Fruit fly (Drosophila melanogaster) whole organism, adult: Measurements from ENCODE around the gene Ulp1.

Experiments used
- CG11617 ChIP-seq: fragments of 200-800 bp; sonication (Bioruptor generic); optimal IDR thresholded peaks from 2 replicates; lab custom pipeline; 2017; ENCODE audit warnings: mild to moderate bottlenecking, missing biosample characterization, missing genetic modification reagents, missing genetic modification characterization
- CG12768 ChIP-seq: fragments of 200-800 bp; sonication (Bioruptor generic); optimal IDR thresholded peaks from 2 replicates; lab custom pipeline; 2017; ENCODE audit warnings: missing biosample characterization, missing genetic modification characterization, mild to moderate bottlenecking, moderate library complexity, missing genetic modification reagents
- CG14711 ChIP-seq: fragments of 200-800 bp; sonication (Bioruptor generic); optimal IDR thresholded peaks from 2 replicates; lab custom pipeline; 2018; ENCODE audit warnings: missing biosample characterization, mild to moderate bottlenecking, missing genetic modification characterization, moderate library complexity
- CG1620 ChIP-seq: fragments of 200-800 bp; sonication (Bioruptor generic); optimal IDR thresholded peaks from 2 replicates; lab custom pipeline; 2016; ENCODE audit warnings: missing biosample characterization, missing genetic modification characterization
- CG33017 ChIP-seq: fragments of 200-800 bp; sonication (Bioruptor generic); optimal IDR thresholded peaks from 2 replicates; lab custom pipeline; 2018; ENCODE audit warnings: missing biosample characterization, mild to moderate bottlenecking, missing genetic modification characterization, moderate library complexity
- CG5204 ChIP-seq: fragments of 200-800 bp; sonication (Bioruptor generic); optimal IDR thresholded peaks from 2 replicates; lab custom pipeline; 2016; ENCODE audit warnings: missing biosample characterization, missing genetic modification characterization
- CG7045 ChIP-seq: fragments of 200-800 bp; sonication (Bioruptor generic); optimal IDR thresholded peaks from 2 replicates; lab custom pipeline; 2017; ENCODE audit warnings: missing biosample characterization, mild to moderate bottlenecking, missing genetic modification characterization
- CG7101 ChIP-seq: fragments of 200-800 bp; sonication (Bioruptor generic); optimal IDR thresholded peaks from 2 replicates; lab custom pipeline; 2018; ENCODE audit warnings: missing biosample characterization, mild to moderate bottlenecking, missing genetic modification characterization, moderate library complexity
- Clk ChIP-seq: fragments of 200-800 bp; sonication (Bioruptor generic); optimal IDR thresholded peaks from 2 replicates; lab custom pipeline; 2017; ENCODE audit warnings: missing biosample characterization, missing genetic modification characterization
- Crg-1 ChIP-seq: fragments of 200-800 bp; sonication (Bioruptor generic); optimal IDR thresholded peaks from 2 replicates; lab custom pipeline; 2016; ENCODE audit warnings: missing biosample characterization, missing genetic modification characterization
- Hr96 ChIP-seq: fragments of 200-800 bp; sonication (Bioruptor generic); optimal IDR thresholded peaks from 2 replicates; lab custom pipeline; 2016; ENCODE audit warnings: missing biosample characterization, missing genetic modification characterization
- Mnt ChIP-seq: fragments of 200-800 bp; sonication (Bioruptor generic); optimal IDR thresholded peaks from 2 replicates; lab custom pipeline; 2016; ENCODE audit warnings: missing biosample characterization, mild to moderate bottlenecking, missing genetic modification characterization
- bab1 ChIP-seq: fragments of 200-800 bp; sonication (Bioruptor generic); optimal IDR thresholded peaks from 3 replicates; lab custom pipeline; 2019; ENCODE audit warnings: missing biosample characterization, mild to moderate bottlenecking, missing genetic modification characterization, moderate library complexity
- cic ChIP-seq: fragments of 200-800 bp; sonication (Bioruptor generic); optimal IDR thresholded peaks from 2 replicates; lab custom pipeline; 2017; ENCODE audit warnings: missing biosample characterization, mild to moderate bottlenecking, missing genetic modification characterization, moderate library complexity
- cnc ChIP-seq, 2 experiments: fragments of >200 bp; optimal IDR thresholded peaks; 2 replicates each; lab custom pipeline; 2017
- kay ChIP-seq: fragments of 200-800 bp; sonication (Bioruptor generic); peaks from one replicate; lab custom pipeline; 2016; ENCODE audit warnings: missing biosample characterization, missing genetic modification characterization, borderline replicate concordance
- ovo ChIP-seq: fragments of 200-800 bp; sonication (Bioruptor generic); optimal IDR thresholded peaks from 2 replicates; lab custom pipeline; 2016; ENCODE audit warnings: missing biosample characterization, missing genetic modification characterization
- pad ChIP-seq: fragments of 200-800 bp; sonication (Bioruptor generic); optimal IDR thresholded peaks from 3 replicates; lab custom pipeline; 2017; ENCODE audit warnings: missing biosample characterization, missing genetic modification characterization, mild to moderate bottlenecking, moderate library complexity, missing genetic modification reagents
- tj ChIP-seq: fragments of 200-800 bp; sonication (Bioruptor generic); optimal IDR thresholded peaks from 3 replicates; lab custom pipeline; 2017; ENCODE audit warnings: missing biosample characterization, mild to moderate bottlenecking, missing genetic modification characterization, moderate library complexity
- toe ChIP-seq: fragments of 200-800 bp; sonication (Bioruptor generic); optimal IDR thresholded peaks from 2 replicates; lab custom pipeline; 2016; ENCODE audit warnings: missing biosample characterization, missing genetic modification characterization

Ulp1 gene

DNA sequence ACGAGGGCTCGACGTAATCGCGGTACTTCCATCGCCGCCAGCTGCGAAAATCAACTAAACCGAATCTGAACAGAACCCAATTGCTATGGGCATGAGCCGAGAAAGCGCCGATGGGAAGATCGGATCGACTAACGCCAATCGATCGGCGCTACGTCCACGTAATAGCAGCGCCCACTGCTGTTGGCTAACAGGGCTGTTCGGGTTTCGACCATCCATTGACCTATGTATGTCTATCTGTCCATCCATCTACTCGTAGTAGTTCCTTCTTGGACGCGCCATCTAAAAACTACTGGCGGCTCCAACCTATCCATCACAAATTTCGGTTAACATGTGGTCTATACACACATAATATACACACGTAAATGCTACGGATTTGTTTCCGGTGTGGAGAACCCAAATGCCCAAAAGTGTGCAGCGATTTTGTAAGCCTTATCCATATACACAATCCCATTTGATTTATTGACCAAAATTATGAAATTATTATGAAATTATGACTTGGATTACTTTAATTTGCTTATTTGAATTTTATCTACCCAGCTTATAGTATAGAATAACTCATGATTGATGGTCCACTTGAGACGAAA lies 33.9 kb upstream of the Ulp1 start, which contains the start of gene CG14196:
TSS of gene CG14196 (minus strand) at position 51 of the 584 bp plus-strand sequence.
- no peak for TF ChIP-seq CG5204 (GFP tag; lab: Kevin White, UChicago)
- peak; percentile 33 for TF ChIP-seq cic (GFP tag; lab: Kevin White, UChicago)

DNA sequence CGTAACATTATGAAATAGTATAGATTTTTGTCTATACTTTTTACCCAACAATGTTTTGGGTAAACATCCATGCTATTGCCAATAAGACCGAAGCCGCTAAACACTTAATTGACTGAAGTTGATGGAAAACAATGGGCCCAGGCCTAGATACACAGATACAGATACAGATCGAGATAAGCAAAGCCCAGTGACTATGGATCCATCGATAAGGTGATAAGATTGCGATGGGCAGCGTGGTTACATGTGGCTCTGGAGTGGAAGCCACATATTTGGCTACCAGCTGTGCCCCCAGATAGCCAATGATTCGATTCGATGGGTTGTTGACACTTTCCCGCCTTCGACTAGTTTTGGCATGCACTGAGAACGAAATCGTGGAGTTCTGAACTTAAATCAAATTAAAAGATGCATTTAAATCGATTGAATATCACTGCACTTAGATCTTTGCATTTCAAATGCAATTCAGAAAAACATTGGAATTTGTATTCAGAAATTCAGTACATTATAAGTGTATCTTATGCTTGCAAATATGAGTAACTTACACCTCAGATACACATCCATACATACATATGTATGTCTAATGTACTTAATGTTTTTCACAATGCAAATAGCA lies 32.3 kb upstream of the Ulp1 start:
- no peak for TF ChIP-seq CG7045 (GFP tag; lab: Kevin White, UChicago)
- no peak for TF ChIP-seq cic (GFP tag; lab: Kevin White, UChicago)
- no peak for TF ChIP-seq Clk (GFP tag; lab: Kevin White, UChicago)
- TF ChIP-seq pad (GFP tag; lab: Kevin White, UChicago), result no peak
- no peak for TF ChIP-seq CG12768 (GFP tag; lab: Kevin White, UChicago)
- peak; percentile 59 for TF ChIP-seq Mnt
- TF ChIP-seq Hr96, result no peak

DNA sequence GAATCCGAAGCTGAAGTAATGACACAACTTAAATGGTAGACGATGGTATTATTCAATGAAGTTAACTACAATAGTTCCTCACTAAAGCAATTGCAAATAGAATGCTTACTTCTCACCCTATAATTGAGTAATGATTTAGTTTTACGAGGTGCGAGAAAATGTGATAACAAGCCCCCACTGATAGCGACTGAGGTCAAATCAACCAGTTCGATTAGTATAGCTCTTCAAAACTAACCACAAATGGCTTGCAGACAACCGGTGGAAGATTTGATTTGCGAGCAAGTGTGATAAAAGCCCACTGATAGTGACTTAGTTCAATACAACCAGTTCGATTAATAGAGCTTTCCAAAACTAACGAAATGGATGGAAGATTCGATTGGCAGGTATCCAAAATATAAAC lies 31.4 kb upstream of the Ulp1 start:
- TF ChIP-seq cic (GFP tag; lab: Kevin White, UChicago), result no peak
- TF ChIP-seq CG33017 (tag; lab: Kevin White, UChicago), result no peak
- TF ChIP-seq CG14711 (tag; lab: Kevin White, UChicago), result no peak
- TF ChIP-seq Clk (GFP tag; lab: Kevin White, UChicago), result no peak
- no peak for TF ChIP-seq tj
- no peak for TF ChIP-seq toe (GFP tag; lab: Kevin White, UChicago)
- TF ChIP-seq ovo (GFP tag; lab: Kevin White, UChicago), result no peak
- no peak for TF ChIP-seq bab1 (GFP tag; lab: Kevin White, UChicago)
- no peak for TF ChIP-seq Hr96
- no peak for TF ChIP-seq CG11617 (GFP tag; lab: Kevin White, UChicago)
- no peak for TF ChIP-seq CG7101 (tag; lab: Kevin White, UChicago)
- TF ChIP-seq kay (GFP tag; lab: Kevin White, UChicago), result no peak
- no peak for TF ChIP-seq Crg-1
- no peak for TF ChIP-seq CG7045 (GFP tag; lab: Kevin White, UChicago)
- TF ChIP-seq cnc (optimal IDR thresholded peaks at IDR 0.05; lab: Kevin White, UChicago), result no peak

DNA sequence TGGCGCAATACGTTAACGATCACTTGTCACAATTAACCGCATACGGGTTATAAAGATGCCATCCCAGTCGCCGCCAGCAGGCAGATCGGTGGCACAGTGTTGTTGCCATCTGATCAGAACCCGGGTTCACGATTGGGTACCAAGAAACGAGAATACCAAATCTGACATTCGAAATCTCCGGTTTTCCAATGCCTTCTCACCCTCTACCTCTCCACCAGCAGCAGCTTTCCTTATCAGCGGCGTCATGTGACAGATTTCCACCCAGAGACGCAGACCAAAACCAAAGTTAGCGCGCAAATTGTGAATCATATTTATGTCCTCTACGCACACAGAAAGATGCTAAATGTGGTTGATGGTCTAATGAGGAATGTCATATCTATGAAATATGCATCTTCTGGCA lies 30.6 kb upstream of the Ulp1 start:
- no peak for TF ChIP-seq cic (GFP tag; lab: Kevin White, UChicago)

DNA sequence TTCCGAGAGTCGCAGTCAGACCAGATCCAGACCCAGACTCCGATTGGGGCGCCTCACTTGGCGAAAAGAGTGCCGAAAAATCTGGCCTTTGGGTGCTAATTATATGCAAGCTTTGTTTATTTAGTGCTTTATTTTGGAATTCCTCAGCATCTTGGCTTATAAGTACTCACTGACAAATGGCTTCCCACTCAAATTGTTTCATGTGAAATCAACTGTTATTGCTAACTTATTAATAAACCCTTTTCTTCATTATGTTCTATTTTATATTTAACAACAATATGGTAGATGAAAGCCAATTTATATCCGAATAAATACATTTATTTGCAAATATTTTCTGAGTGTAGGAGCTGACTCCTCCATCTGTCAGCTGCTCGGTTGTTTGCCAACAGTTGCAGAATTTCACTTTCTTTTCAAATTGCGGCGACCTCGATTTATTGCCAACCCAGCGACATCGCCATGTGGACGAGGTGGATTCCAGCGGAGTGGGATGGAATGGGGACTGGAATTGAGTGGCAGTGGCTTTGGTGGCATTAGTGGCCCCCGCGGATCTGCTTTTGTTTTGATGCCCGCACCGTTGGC lies 22.0 kb upstream of the Ulp1 start:
- TF ChIP-seq Crg-1 (no peak), CG11617 (GFP tag; lab: Kevin White, UChicago) (no peak), Hr96 (no peak), Mnt (no peak), CG14711 (tag; lab: Kevin White, UChicago) (no peak), toe (GFP tag; lab: Kevin White, UChicago) (no peak), cnc (optimal IDR thresholded peaks at IDR 0.05; lab: Kevin White, UChicago) (no peak), cic (GFP tag; lab: Kevin White, UChicago) (no peak), ovo (GFP tag; lab: Kevin White, UChicago) (no peak)

DNA sequence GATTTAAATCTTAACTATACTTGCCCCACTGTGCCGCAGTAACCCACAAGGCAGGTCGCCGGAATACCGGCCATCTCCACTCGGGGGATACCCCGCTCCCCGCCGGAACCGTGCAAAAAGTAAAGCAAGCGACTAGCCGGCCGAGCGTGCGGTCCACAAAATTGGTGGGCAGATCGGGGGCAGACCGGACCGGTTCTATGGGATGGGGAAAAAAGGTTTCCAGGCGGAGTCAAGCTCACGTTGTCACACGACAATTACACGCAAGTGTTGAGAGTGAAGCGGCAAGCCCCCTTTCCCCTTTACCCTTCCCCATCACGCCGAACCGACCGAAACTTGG lies 17.3 kb upstream of the Ulp1 start:
- TF ChIP-seq cnc (optimal IDR thresholded peaks at IDR 0.05; lab: Kevin White, UChicago), result no peak
- TF ChIP-seq Clk (GFP tag; lab: Kevin White, UChicago), result no peak
- no peak for TF ChIP-seq cic (GFP tag; lab: Kevin White, UChicago)
- no peak for TF ChIP-seq CG33017 (tag; lab: Kevin White, UChicago)
- no peak for TF ChIP-seq CG5204 (GFP tag; lab: Kevin White, UChicago)

DNA sequence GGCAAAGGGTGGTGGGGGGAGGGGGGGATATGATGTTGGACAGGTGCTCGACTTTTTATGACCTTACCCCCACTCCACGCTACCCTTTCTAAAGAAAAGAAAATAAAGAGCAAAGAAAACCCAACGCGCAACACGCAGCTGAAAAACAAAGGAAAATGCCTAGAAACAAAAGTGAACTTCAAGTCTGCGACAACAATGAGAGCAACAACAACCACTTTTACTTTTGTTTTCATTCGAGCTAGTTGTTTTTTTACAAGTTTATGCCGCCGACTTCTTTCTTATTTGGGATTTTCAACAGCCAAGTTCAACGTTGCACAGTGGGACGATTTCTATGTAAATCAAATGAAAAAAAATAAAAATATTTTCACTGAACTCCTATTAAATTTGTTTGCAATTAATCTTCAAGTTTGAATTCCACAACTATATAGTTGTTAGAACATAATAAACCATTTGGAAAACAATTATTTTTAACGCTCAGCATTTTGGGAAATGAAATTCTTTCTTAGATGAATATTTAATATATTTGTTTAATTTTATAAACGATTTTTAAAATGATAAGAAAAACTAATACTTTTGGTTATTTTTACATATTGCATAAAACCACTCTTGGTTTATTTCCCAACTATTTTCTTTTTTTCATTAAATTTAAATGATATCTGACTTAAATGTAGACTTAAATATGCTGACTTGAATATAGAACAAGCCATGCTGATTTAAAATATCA lies 16.8 kb upstream of the Ulp1 start:
- TF ChIP-seq Crg-1 (no peak), Hr96 (no peak), pad (GFP tag; lab: Kevin White, UChicago) (no peak), CG5204 (GFP tag; lab: Kevin White, UChicago) (no peak), Mnt (no peak), ovo (GFP tag; lab: Kevin White, UChicago) (no peak), CG1620 (no peak), CG12768 (GFP tag; lab: Kevin White, UChicago) (no peak)
